Worm (Caenorhabditis elegans) whole organism, L3 larva: Measurements from ENCODE around the gene F38H4.5.

ENCODE experiments used
- R02D3.7 ChIP-seq: fragments of 150-350 bp; optimal IDR thresholded peaks from 2 replicates; lab custom pipeline; 2014; ENCODE audit warnings: missing biosample characterization, missing genetic modification characterization
- ZK546.5 ChIP-seq: sonication (generic microtip); optimal IDR thresholded peaks from 2 replicates; lab custom pipeline; 2017; ENCODE audit warnings: missing biosample characterization, missing genetic modification characterization
- ama-1 ChIP-seq: fragments of 150-350 bp; optimal IDR thresholded peaks from 2 replicates; lab custom pipeline; 2018
- ceh-16 ChIP-seq: sonication (generic microtip); optimal IDR thresholded peaks from 2 replicates; lab custom pipeline; 2017; ENCODE audit warnings: missing biosample characterization, missing genetic modification characterization
- ceh-28 ChIP-seq: fragments of 150-350 bp; optimal IDR thresholded peaks from 2 replicates; lab custom pipeline; 2014; ENCODE audit warnings: missing biosample characterization, missing genetic modification reagents, missing genetic modification characterization
- ceh-82 ChIP-seq: fragments of 150-350 bp; optimal IDR thresholded peaks from 2 replicates; lab custom pipeline; 2014; ENCODE audit warnings: missing biosample characterization, missing genetic modification characterization
- ceh-9 ChIP-seq: sonication (generic microtip); optimal IDR thresholded peaks from 2 replicates; lab custom pipeline; 2018; ENCODE audit warnings: missing biosample characterization, missing genetic modification characterization
- daf-12 ChIP-seq: fragments of 150-350 bp; optimal IDR thresholded peaks from 2 replicates; lab custom pipeline; 2014; ENCODE audit warnings: missing biosample characterization, missing genetic modification reagents, missing genetic modification characterization
- egl-27 ChIP-seq: sonication (generic microtip); optimal IDR thresholded peaks from 4 replicates; lab custom pipeline; 2017; ENCODE audit warnings: missing biosample characterization, missing genetic modification reagents, missing genetic modification characterization
- egl-5 ChIP-seq: fragments of 150-350 bp; optimal IDR thresholded peaks from 2 replicates; lab custom pipeline; 2017; ENCODE audit warnings: missing biosample characterization, missing genetic modification reagents, missing genetic modification characterization, inconsistent platforms
- elt-1 ChIP-seq: fragments of 150-350 bp; optimal IDR thresholded peaks from 2 replicates; lab custom pipeline; 2014; ENCODE audit warnings: missing biosample characterization, missing genetic modification characterization
- elt-2 ChIP-seq: sonication (generic microtip); optimal IDR thresholded peaks from 2 replicates; lab custom pipeline; 2016; ENCODE audit warnings: missing genetic modification reagents, mild to moderate bottlenecking, missing genetic modification characterization, missing compliant biosample characterization
- elt-3 ChIP-seq, 3 experiments: fragments of 150-350 bp in 1 of 3; sonication (generic microtip) in 2 of 3; optimal IDR thresholded peaks; 2 replicates in 2 of 3; 4 replicates in 1 of 3; lab custom pipeline; 2014 to 2017; ENCODE audit warnings: missing biosample characterization in 3 of 3, missing genetic modification characterization in 3 of 3
- fkh-10 ChIP-seq: sonication (generic microtip); optimal IDR thresholded peaks from 2 replicates; lab custom pipeline; 2017; ENCODE audit warnings: missing biosample characterization, missing genetic modification reagents, missing genetic modification characterization
- fkh-2 ChIP-seq: fragments of 150-350 bp; optimal IDR thresholded peaks from 2 replicates; lab custom pipeline; 2014; ENCODE audit warnings: missing biosample characterization, missing genetic modification reagents, missing genetic modification characterization
- fos-1 ChIP-seq: fragments of 150-350 bp; optimal IDR thresholded peaks from 2 replicates; lab custom pipeline; 2014; ENCODE audit warnings: missing biosample characterization, missing genetic modification characterization
- hmg-11 ChIP-seq: sonication (generic microtip); optimal IDR thresholded peaks from 2 replicates; lab custom pipeline; 2016; ENCODE audit warnings: missing genetic modification characterization, missing compliant biosample characterization
- jun-1 ChIP-seq: fragments of 150-350 bp; optimal IDR thresholded peaks from 2 replicates; lab custom pipeline; 2014; ENCODE audit warnings: missing biosample characterization, missing genetic modification reagents, missing genetic modification characterization
- lin-15B ChIP-seq: fragments of 150-350 bp; optimal IDR thresholded peaks from 2 replicates; lab custom pipeline; 2014; ENCODE audit warnings: missing biosample characterization, missing genetic modification characterization
- lin-39 ChIP-seq: fragments of 150-350 bp; optimal IDR thresholded peaks from 2 replicates; lab custom pipeline; 2018; ENCODE audit warnings: missing biosample characterization, missing genetic modification reagents, missing genetic modification characterization
- lsy-12 ChIP-seq: sonication (generic microtip); optimal IDR thresholded peaks from 2 replicates; lab custom pipeline; 2016; ENCODE audit warnings: mild to moderate bottlenecking, missing genetic modification characterization, missing compliant biosample characterization
- mdl-1 ChIP-seq: fragments of 150-350 bp; optimal IDR thresholded peaks from 2 replicates; lab custom pipeline; 2014; ENCODE audit warnings: missing biosample characterization, missing genetic modification characterization
- nhr-11 ChIP-seq: fragments of 150-350 bp; optimal IDR thresholded peaks from 2 replicates; lab custom pipeline; 2014; ENCODE audit warnings: missing biosample characterization, missing genetic modification characterization
- nhr-23 ChIP-seq: fragments of 150-350 bp; optimal IDR thresholded peaks from 2 replicates; lab custom pipeline; 2014; ENCODE audit warnings: missing biosample characterization, missing genetic modification reagents, missing genetic modification characterization
- nhr-237 ChIP-seq: fragments of 150-350 bp; optimal IDR thresholded peaks from 2 replicates; lab custom pipeline; 2014; ENCODE audit warnings: missing biosample characterization, missing genetic modification characterization
- nhr-25 ChIP-seq: sonication (generic microtip); optimal IDR thresholded peaks from 2 replicates; lab custom pipeline; 2017; ENCODE audit warnings: missing biosample characterization, missing genetic modification characterization
- nhr-28 ChIP-seq: fragments of 150-350 bp; optimal IDR thresholded peaks from 2 replicates; lab custom pipeline; 2014; ENCODE audit warnings: missing biosample characterization, missing genetic modification characterization
- nhr-43 ChIP-seq: sonication (generic microtip); optimal IDR thresholded peaks from 2 replicates; lab custom pipeline; 2016; ENCODE audit warnings: mild to moderate bottlenecking, missing genetic modification characterization, missing compliant biosample characterization; ENCODE audit not compliant: poor library complexity, severe bottlenecking
- nhr-67 ChIP-seq: fragments of 150-350 bp; optimal IDR thresholded peaks from 2 replicates; lab custom pipeline; 2014; ENCODE audit warnings: missing biosample characterization, missing genetic modification characterization
- nhr-76 ChIP-seq: fragments of 150-350 bp; sonication (generic microtip); optimal IDR thresholded peaks from 5 replicates; lab custom pipeline; 2014; ENCODE audit warnings: missing biosample characterization, missing genetic modification characterization
- nhr-77 ChIP-seq: fragments of 150-350 bp; optimal IDR thresholded peaks from 2 replicates; lab custom pipeline; 2014; ENCODE audit warnings: missing biosample characterization, missing genetic modification characterization
- pha-4 ChIP-seq: fragments of 150-350 bp; optimal IDR thresholded peaks from 2 replicates; lab custom pipeline; 2014; ENCODE audit warnings: missing biosample characterization, missing genetic modification reagents, missing genetic modification characterization
- pqm-1 ChIP-seq: fragments of 150-350 bp; optimal IDR thresholded peaks from 2 replicates; lab custom pipeline; 2017; ENCODE audit warnings: missing biosample characterization, missing genetic modification characterization, inconsistent platforms
- sea-2 ChIP-seq: fragments of 150-350 bp; sonication (generic microtip); optimal IDR thresholded peaks from 4 replicates; lab custom pipeline; 2014; ENCODE audit warnings: missing biosample characterization, missing genetic modification reagents, missing genetic modification characterization
- skn-1 ChIP-seq: fragments of 150-350 bp; optimal IDR thresholded peaks from 2 replicates; lab custom pipeline; 2014; ENCODE audit warnings: missing biosample characterization, missing genetic modification characterization
- snpc-4 ChIP-seq: fragments of 150-350 bp; optimal IDR thresholded peaks from 2 replicates; lab custom pipeline; 2014; ENCODE audit warnings: missing biosample characterization, missing genetic modification characterization
- tbx-2 ChIP-seq: sonication (generic microtip); optimal IDR thresholded peaks from 2 replicates; lab custom pipeline; 2016; ENCODE audit warnings: mild to moderate bottlenecking, missing genetic modification characterization, missing compliant biosample characterization
- unc-39 ChIP-seq: sonication (generic microtip); optimal IDR thresholded peaks from 4 replicates; lab custom pipeline; 2017; ENCODE audit warnings: missing biosample characterization, missing genetic modification characterization
- unc-62 ChIP-seq: fragments of 150-350 bp; sonication (generic microtip); optimal IDR thresholded peaks from 4 replicates; lab custom pipeline; 2014; ENCODE audit warnings: missing biosample characterization, missing genetic modification reagents, missing genetic modification characterization
- zag-1 ChIP-seq: fragments of 150-350 bp; optimal IDR thresholded peaks from 2 replicates; lab custom pipeline; 2014; ENCODE audit warnings: missing biosample characterization, missing genetic modification characterization
- ztf-11 ChIP-seq: fragments of 150-350 bp; optimal IDR thresholded peaks from 2 replicates; lab custom pipeline; 2014; ENCODE audit warnings: missing biosample characterization, missing genetic modification characterization
- ztf-4 ChIP-seq: fragments of 150-350 bp; optimal IDR thresholded peaks from 2 replicates; lab custom pipeline; 2014; ENCODE audit warnings: missing biosample characterization, missing genetic modification characterization

The F38H4.5 gene

DNA sequence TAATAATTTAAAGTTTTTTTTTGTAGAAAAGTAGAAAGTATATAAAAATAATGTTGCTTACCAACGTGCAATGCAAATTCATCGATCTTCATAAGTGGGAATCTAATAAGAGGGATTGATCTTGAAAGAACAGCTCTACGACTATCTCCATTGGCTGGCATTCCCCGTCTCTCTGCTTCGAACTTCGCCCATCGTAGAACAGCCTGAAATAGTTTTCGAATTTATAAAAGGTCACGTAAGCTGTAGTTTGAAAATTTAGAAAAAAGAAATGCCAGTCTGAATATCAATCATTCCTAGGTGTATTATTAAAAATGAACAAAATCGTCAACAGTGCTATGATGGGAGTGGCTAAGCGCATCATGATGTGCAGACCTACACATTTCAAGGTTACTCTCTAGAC, at the start of gene F38H4.5:
Gene F38H4.5 (plus strand): TSS at position 301 of the 400 bp plus-strand sequence.
- TF ChIP-seq jun-1 (tag; lab: Kevin White, UChicago) (no peak), lin-39 (tag; lab: Kevin White, UChicago) (no peak), elt-2 (tag; lab: Kevin White, UChicago) (no peak), nhr-28 (tag; lab: Kevin White, UChicago) (no peak), ama-1 (lab: Kevin White, UChicago) (no peak)

DNA sequence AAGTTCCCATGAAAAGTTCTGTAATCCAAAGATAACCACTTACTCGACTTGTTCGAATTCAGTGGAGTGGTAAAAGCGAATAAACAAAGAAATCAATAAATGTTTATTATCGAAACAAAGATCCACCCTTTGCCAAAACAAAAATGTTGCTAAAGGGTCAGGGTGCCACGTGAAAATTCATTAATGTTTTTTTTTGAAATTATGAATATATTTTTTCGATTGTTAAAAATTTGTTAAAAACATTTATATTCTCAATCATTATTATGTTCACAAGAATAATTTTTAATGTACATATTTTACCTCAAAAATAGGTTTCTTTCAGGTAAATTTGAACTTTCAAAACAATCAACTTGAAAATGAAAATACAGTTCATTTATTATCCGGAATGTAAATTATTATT, 48.9 kb upstream of the F38H4.5 start, which contains the start of gene H01G02.4:
Gene H01G02.4 (minus strand): TSS at position 101 of the 400 bp plus-strand sequence.
- TF ChIP-seq jun-1 (tag; lab: Kevin White, UChicago) (no peak), nhr-77 (tag; lab: Kevin White, UChicago) (no peak), pqm-1 (tag; lab: Kevin White, UChicago) (no peak)

DNA sequence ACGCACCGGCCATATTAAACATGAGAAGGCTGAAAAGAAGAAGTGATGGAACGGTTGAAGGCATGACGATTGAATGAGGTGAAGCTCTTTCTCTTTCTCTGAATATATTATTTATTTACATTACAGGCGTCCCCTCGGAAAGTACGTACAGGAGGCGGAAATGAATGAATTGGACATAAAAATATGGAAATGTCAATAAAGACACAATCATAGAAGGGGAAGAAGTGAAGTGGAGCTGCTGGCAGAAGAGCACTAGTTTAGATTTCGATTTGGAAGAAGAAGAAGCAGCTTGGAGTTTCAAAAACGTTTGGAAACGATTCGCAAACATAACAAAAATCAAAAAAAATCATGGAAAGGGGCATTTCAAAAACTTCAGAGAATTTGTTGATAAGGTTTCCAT, 47.9 kb upstream of the F38H4.5 start, which contains the start of gene H01G02.1:
Gene H01G02.1 (minus strand): TSS at position 101 of the 400 bp plus-strand sequence.
- TF ChIP-seq skn-1 (tag; lab: Kevin White, UChicago), result no peak
- no peak for TF ChIP-seq zag-1 (tag; lab: Kevin White, UChicago)
- TF ChIP-seq egl-5 (tag; lab: Kevin White, UChicago), result no peak
- no peak for TF ChIP-seq ceh-82
- no peak for TF ChIP-seq sea-2 (GFP tag; lab: Kevin White, UChicago)
- no peak for TF ChIP-seq lin-15B (tag; lab: Kevin White, UChicago)

DNA sequence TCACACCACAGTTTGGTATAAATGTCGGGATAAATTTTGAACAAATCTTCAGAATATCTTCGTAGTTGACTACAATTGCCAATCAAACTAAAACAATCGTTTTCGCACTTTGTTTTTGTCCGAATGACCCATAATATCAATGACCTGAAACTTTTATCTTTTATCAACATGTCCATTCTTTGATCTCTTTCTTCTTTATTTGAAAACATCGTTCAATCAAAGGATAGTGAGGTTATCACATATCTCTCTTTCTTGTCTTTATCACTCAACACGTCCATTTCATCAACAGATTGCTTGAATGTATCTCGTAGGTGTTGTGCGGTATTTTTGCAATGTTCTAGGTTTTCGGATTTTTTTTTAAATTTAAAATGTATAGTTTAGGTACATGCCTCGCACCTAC, 42.9 kb upstream of the F38H4.5 start:
- peak; percentile 84 for TF ChIP-seq nhr-23 (tag; lab: Kevin White, UChicago)
- TF ChIP-seq elt-3 (tag; optimal IDR thresholded peaks at IDR 0.05; lab: Kevin White, UChicago), result peak in 2 of 3 experiments; percentile 42 to 67
- peak; percentile 69 for TF ChIP-seq nhr-43
- peak; percentile 28 for TF ChIP-seq nhr-25 (tag; lab: Kevin White, UChicago)
- no peak for TF ChIP-seq R02D3.7 (tag; lab: Kevin White, UChicago)
- no peak for TF ChIP-seq mdl-1
- TF ChIP-seq nhr-11 (tag; lab: Kevin White, UChicago), result no peak
- no peak for TF ChIP-seq ZK546.5 (tag; lab: Kevin White, UChicago)

DNA sequence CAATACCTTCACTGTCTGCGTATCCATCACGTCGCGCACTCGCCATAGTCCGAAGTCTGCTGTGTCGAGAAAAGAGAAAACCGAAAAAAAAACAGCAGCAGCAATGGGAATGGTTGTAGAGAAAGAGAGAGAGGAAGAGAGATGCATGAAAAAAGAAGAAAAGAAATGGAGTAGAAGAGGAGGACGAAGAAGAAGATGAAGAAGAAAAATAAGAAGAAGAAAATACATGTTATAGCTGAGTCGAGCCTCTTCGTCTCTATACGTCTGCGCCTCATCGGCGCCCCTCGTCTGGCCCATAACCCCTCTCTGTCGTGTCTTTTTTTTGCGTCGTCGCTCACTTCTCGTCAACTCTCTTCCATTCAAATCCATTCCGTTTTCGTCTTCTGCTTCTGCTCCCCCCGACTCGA, 42.3 kb upstream of the F38H4.5 start:
- TF ChIP-seq nhr-43 (peak; percentile 4), nhr-25 (tag; lab: Kevin White, UChicago) (peak; percentile 59), pha-4 (tag; lab: Kevin White, UChicago) (peak; percentile 63), R02D3.7 (tag; lab: Kevin White, UChicago) (peak; percentile 51), elt-3 (tag; optimal IDR thresholded peaks at IDR 0.05; lab: Kevin White, UChicago) (no peak), nhr-237 (tag; lab: Kevin White, UChicago) (no peak), egl-27 (no peak), egl-5 (tag; lab: Kevin White, UChicago) (peak; percentile 74), nhr-77 (tag; lab: Kevin White, UChicago) (no peak), nhr-76 (tag; lab: Kevin White, UChicago) (no peak), fkh-10 (GFP tag; lab: Kevin White, UChicago) (peak; percentile 74), daf-12 (tag; lab: Kevin White, UChicago) (no peak), nhr-23 (tag; lab: Kevin White, UChicago) (peak; percentile 74), zag-1 (tag; lab: Kevin White, UChicago) (peak; percentile 44), skn-1 (tag; lab: Kevin White, UChicago) (no peak), lsy-12 (peak; percentile 42), sea-2 (GFP tag; lab: Kevin White, UChicago) (no peak), tbx-2 (peak; percentile 14), unc-39 (tag; lab: Kevin White, UChicago) (no peak), mdl-1 (no peak), elt-1 (tag; lab: Kevin White, UChicago) (peak; percentile 5), lin-15B (tag; lab: Kevin White, UChicago) (no peak), ztf-4 (tag; lab: Kevin White, UChicago) (no peak), hmg-11 (tag; lab: Kevin White, UChicago) (peak; percentile 95), pqm-1 (tag; lab: Kevin White, UChicago) (no peak), lin-39 (tag; lab: Kevin White, UChicago) (peak; percentile 78), ceh-82 (peak; percentile 17), ceh-16 (no peak), ceh-28 (tag; lab: Kevin White, UChicago) (peak; percentile 13), fkh-2 (tag; lab: Kevin White, UChicago) (no peak), snpc-4 (peak; percentile 72), jun-1 (tag; lab: Kevin White, UChicago) (peak; percentile 19), ztf-11 (tag; lab: Kevin White, UChicago) (no peak), nhr-67 (tag; lab: Kevin White, UChicago) (no peak), ama-1 (lab: Kevin White, UChicago) (no peak), nhr-28 (tag; lab: Kevin White, UChicago) (no peak), ZK546.5 (tag; lab: Kevin White, UChicago) (no peak), ceh-9 (tag; lab: Kevin White, UChicago) (no peak), nhr-11 (tag; lab: Kevin White, UChicago) (peak; percentile 41), fos-1 (no peak), elt-2 (tag; lab: Kevin White, UChicago) (peak; percentile 4), unc-62 (peak; percentile 35)
